Worm (Caenorhabditis elegans): ENCODE measurements around the gene C50D2.10.

Gene C50D2.10

DNA sequence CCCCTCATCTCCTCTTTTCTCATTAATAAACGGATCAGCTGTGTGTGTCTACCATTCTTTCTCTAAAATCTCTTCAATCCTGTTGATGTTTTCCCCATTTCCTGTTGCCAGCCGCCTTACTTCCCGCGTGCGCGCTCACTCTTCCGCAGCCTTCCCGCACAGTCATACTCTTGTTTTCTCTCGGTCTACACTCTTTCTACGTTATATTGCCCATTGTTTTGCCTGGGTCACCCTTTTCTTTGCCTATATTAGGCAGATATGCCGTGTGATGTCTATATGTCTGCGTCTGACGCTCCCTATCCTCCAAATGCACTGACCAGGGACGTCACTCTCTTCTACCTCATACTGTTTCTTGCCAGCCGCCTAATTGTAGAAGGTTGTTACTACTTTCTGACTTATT is 32.6 kb upstream of the C50D2.10 start (continued):
- no peak for TF ChIP-seq ceh-48 (tag; optimal IDR thresholded peaks at IDR 0.05)
- TF ChIP-seq ceh-30 (tag; optimal IDR thresholded peaks at IDR 0.05) = peak; percentile 63
- peak; percentile 48 for TF ChIP-seq nfya-1 (tag; optimal IDR thresholded peaks at IDR 0.05)
- no peak for TF ChIP-seq ceh-6 (GFP tag; optimal IDR thresholded peaks at IDR 0.05)
- TF ChIP-seq zip-5 (tag; optimal IDR thresholded peaks at IDR 0.05) = no peak
- peak; percentile 92 for TF ChIP-seq ref-2 (tag; optimal IDR thresholded peaks at IDR 0.05)
- no peak for TF ChIP-seq ceh-19 (GFP tag; optimal IDR thresholded peaks at IDR 0.05)
- peak; percentile 3 for TF ChIP-seq pqm-1 (tag; optimal IDR thresholded peaks at IDR 0.05)
- TF ChIP-seq pax-1 (tag; optimal IDR thresholded peaks at IDR 0.05) = peak; percentile 79
- TF ChIP-seq ets-4 (tag; optimal IDR thresholded peaks at IDR 0.05) = peak; percentile 75
- TF ChIP-seq ceh-2 (tag; optimal IDR thresholded peaks at IDR 0.05) = peak; percentile 64
- TF ChIP-seq hlh-30 (tag; optimal IDR thresholded peaks at IDR 0.05; ENCODE audit: insufficient read depth) = peak; percentile 84
- TF ChIP-seq hlh-13 (GFP tag; optimal IDR thresholded peaks at IDR 0.05) = no peak
- peak; percentile 38 for TF ChIP-seq sdc-2 (tag; optimal IDR thresholded peaks at IDR 0.05)
- TF ChIP-seq hlh-8 (tag; optimal IDR thresholded peaks at IDR 0.05) = peak; percentile 76
- TF ChIP-seq T23F11.4 (GFP tag; optimal IDR thresholded peaks at IDR 0.05) = no peak
- no peak for TF ChIP-seq C08G9.2 (tag; optimal IDR thresholded peaks at IDR 0.05)
- peak; percentile 17 for TF ChIP-seq syd-9 (tag; optimal IDR thresholded peaks at IDR 0.05)
- no peak for TF ChIP-seq npax-4 (tag; optimal IDR thresholded peaks at IDR 0.05)
- peak; percentile 38 for TF ChIP-seq tbx-7 (tag; optimal IDR thresholded peaks at IDR 0.05)
- TF ChIP-seq nhr-11 (tag; optimal IDR thresholded peaks at IDR 0.05) = no peak
- peak; percentile 13 for TF ChIP-seq unc-42 (tag; optimal IDR thresholded peaks at IDR 0.05)

DNA sequence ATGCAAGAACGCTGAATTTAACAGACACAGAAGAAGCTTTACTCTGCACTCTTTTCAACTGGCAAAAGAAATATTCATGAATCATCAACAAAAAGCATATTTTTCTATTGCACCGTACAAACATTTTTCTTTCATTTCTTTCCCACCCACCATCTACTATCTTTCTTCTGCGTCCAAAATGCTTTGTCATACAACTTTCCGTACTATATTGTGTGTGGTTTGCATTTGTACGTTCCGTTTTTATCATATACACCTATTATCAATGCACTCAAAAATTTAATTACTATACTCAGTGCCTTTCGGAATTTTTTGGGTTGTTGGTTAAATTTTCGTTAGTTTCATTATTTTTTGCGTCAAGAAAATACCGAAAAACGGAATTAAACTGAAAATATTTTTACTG is 31.3 kb upstream of the C50D2.10 start:
- no peak for TF ChIP-seq sox-2 (GFP tag; IDR thresholded peaks at IDR 0.05)
- TF ChIP-seq fkh-6 (tag; optimal IDR thresholded peaks at IDR 0.05) = no peak
- no peak for TF ChIP-seq dmd-4 (tag; optimal IDR thresholded peaks at IDR 0.05; ENCODE audit: borderline replicate concordance)
- TF ChIP-seq hlh-13 (GFP tag; optimal IDR thresholded peaks at IDR 0.05) = no peak
- no peak for TF ChIP-seq zip-5 (tag; optimal IDR thresholded peaks at IDR 0.05)
- TF ChIP-seq T23F11.4 (GFP tag; optimal IDR thresholded peaks at IDR 0.05) = no peak
- TF ChIP-seq mec-3 (tag; optimal IDR thresholded peaks at IDR 0.05; ENCODE audit: borderline replicate concordance) = no peak
- no peak for TF ChIP-seq nhr-11 (tag; optimal IDR thresholded peaks at IDR 0.05)
- TF ChIP-seq ceh-34 (tag; optimal IDR thresholded peaks at IDR 0.05) = no peak
- TF ChIP-seq pqm-1 (tag; optimal IDR thresholded peaks at IDR 0.05) = no peak
- TF ChIP-seq eyg-1 (tag; optimal IDR thresholded peaks at IDR 0.05) = no peak
- no peak for TF ChIP-seq tbx-2 (tag; optimal IDR thresholded peaks at IDR 0.05)
- no peak for TF ChIP-seq ceh-31 (tag; optimal IDR thresholded peaks at IDR 0.05)
- no peak for TF ChIP-seq tbx-7 (tag; optimal IDR thresholded peaks at IDR 0.05)
- no peak for TF ChIP-seq syd-9 (tag; optimal IDR thresholded peaks at IDR 0.05)
- no peak for TF ChIP-seq pax-1 (tag; optimal IDR thresholded peaks at IDR 0.05)
- no peak for TF ChIP-seq sox-4 (tag; optimal IDR thresholded peaks at IDR 0.05)
- TF ChIP-seq che-1 (tag; optimal IDR thresholded peaks at IDR 0.05) = no peak
- TF ChIP-seq ahr-1 (tag; optimal IDR thresholded peaks at IDR 0.05) = no peak

DNA sequence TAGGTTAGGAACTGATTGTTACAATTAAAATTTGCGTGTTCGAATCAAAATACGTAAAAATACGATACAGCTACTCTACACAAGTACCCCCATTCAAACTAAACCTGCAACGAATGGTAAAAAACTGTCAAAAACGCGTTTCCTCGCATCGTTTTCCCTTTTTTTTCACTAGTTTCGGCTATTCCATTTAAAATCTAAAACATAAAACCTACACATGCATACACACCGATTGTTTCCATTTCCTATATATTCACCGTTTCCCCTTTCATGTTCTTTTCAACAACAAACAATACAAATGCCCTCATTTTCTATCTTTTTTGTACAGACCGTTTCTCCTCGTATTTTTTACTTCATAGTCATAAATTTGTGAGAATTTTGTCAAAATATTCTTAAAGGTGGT is 30.2 kb upstream of the C50D2.10 start:
- TF ChIP-seq pag-3 (tag; optimal IDR thresholded peaks at IDR 0.05; ENCODE audit: borderline replicate concordance) (no peak), K09A11.1 (tag; optimal IDR thresholded peaks at IDR 0.05; ENCODE audit: insufficient read depth) (no peak), unc-55 (GFP tag; optimal IDR thresholded peaks at IDR 0.05) (no peak), hlh-15 (tag; optimal IDR thresholded peaks at IDR 0.05) (no peak)

DNA sequence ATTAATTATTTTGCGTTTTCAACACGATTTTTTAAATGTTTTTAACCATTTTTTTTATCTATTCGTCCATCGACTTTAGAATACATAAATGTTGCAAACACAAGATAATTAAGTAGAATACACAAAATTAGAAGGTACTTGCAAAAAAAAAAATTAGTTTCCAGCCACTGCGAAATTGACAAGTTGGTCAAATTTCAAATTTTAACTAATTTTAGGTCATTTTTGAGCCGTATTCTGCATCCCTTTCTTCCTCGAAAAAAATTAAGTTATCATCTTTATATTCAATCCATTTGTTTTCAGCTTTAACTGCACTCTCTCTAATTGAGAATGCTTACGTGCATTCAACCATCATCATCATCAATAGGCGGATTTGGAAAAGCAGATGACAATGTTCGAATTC is 29.6 kb upstream of the C50D2.10 start, which contains the start of gene egl-26:
egl-26 (plus strand) TSS at position 301 of the 400 bp plus-strand sequence.
- no peak for TF ChIP-seq unc-55 (GFP tag; optimal IDR thresholded peaks at IDR 0.05)
- no peak for TF ChIP-seq eyg-1 (tag; optimal IDR thresholded peaks at IDR 0.05)
- TF ChIP-seq hlh-15 (tag; optimal IDR thresholded peaks at IDR 0.05) = no peak
- TF ChIP-seq syd-9 (tag; optimal IDR thresholded peaks at IDR 0.05) = no peak
- no peak for TF ChIP-seq ceh-2 (tag; optimal IDR thresholded peaks at IDR 0.05)
- no peak for TF ChIP-seq ceh-9 (tag; optimal IDR thresholded peaks at IDR 0.05)
- TF ChIP-seq nhr-232 (tag; optimal IDR thresholded peaks at IDR 0.05) = no peak
- TF ChIP-seq tbx-2 (tag; optimal IDR thresholded peaks at IDR 0.05) = no peak
- TF ChIP-seq Y22D7AL.16 (tag; optimal IDR thresholded peaks at IDR 0.05) = no peak
- TF ChIP-seq dve-1 (tag; optimal IDR thresholded peaks at IDR 0.05) = no peak

All from whole organism, late embryonic.